Worm (Caenorhabditis elegans) whole organism, midembryonic: ENCODE measurements around the gene C14A6.5.
A peak's percentile ranks its signal among the peaks of the same experiment; 100 is the strongest.

Source experiments
- T22C8.4 ChIP-seq: fragments of 200-800 bp; sonication (Bioruptor generic); IDR thresholded peaks from 2 replicates; pipeline ENCODE4 v1.3.6; 2022; ENCODE audit warnings: missing genetic modification characterization, missing compliant biosample characterization
- cog-1 ChIP-seq: sonication (generic microtip); optimal IDR thresholded peaks from 2 replicates; lab custom pipeline; 2016; ENCODE audit warnings: missing genetic modification characterization, missing compliant biosample characterization
- flt-1 ChIP-seq: fragments of 200-800 bp; sonication (Bioruptor generic); IDR thresholded peaks from 2 replicates; pipeline ENCODE4 v1.3.6; 2022; ENCODE audit warnings: missing genetic modification characterization, missing compliant biosample characterization
- klf-2 ChIP-seq: fragments of 200-800 bp; sonication (Bioruptor generic); conservative IDR thresholded peaks from 2 replicates; pipeline ENCODE4 v1.3.6; 2022; ENCODE audit warnings: missing genetic modification reagents, missing genetic modification characterization, missing compliant biosample characterization
- med-1 ChIP-seq: sonication (generic microtip); optimal IDR thresholded peaks from 2 replicates; lab custom pipeline; 2017; ENCODE audit warnings: missing genetic modification characterization, mild to moderate bottlenecking, missing compliant biosample characterization, antibody characterized with exemption, missing genetic modification reagents; ENCODE audit not compliant: insufficient read depth
- ref-1 ChIP-seq: fragments of 200-800 bp; sonication (Bioruptor generic); conservative IDR thresholded peaks from 2 replicates; pipeline ENCODE4 v1.3.6; 2022; ENCODE audit warnings: missing genetic modification reagents, missing genetic modification characterization, missing compliant biosample characterization
- tab-1 ChIP-seq: fragments of 200-800 bp; sonication (Bioruptor generic); IDR thresholded peaks from 2 replicates; pipeline ENCODE4 v1.3.6; 2022; ENCODE audit warnings: missing genetic modification characterization, missing compliant biosample characterization
- ztf-23 ChIP-seq: fragments of 200-800 bp; sonication (Bioruptor generic); IDR thresholded peaks from 2 replicates; pipeline ENCODE4 v1.3.6; 2022; ENCODE audit warnings: missing genetic modification reagents, missing genetic modification characterization, missing compliant biosample characterization
- ztf-29 ChIP-seq: fragments of 200-800 bp; sonication (Bioruptor generic); IDR thresholded peaks from 2 replicates; pipeline ENCODE4 v1.3.6; 2022; ENCODE audit warnings: missing genetic modification reagents, missing genetic modification characterization, missing compliant biosample characterization

C14A6.5 gene

ce11 chrV:18178659-18179058, 14.0 kb upstream of the C14A6.5 start, which contains the start of gene C31G12.4:
TSS of gene C31G12.4 (minus strand) at chrV:18178759.
- TF ChIP-seq klf-2 (GFP tag; lab: Robert Waterston, UW) (no peak), flt-1 (GFP tag; lab: Robert Waterston, UW) (no peak), med-1 (GFP tag; lab: Kevin White, UChicago) (no peak), tab-1 (GFP tag; lab: Robert Waterston, UW) (no peak), ref-1 (GFP tag; lab: Robert Waterston, UW) (no peak), ztf-29 (GFP tag; lab: Robert Waterston, UW) (no peak), ztf-23 (GFP tag; lab: Robert Waterston, UW) (no peak), T22C8.4 (GFP tag; lab: Robert Waterston, UW) (no peak), cog-1 (tag; lab: Kevin White, UChicago) (no peak)

- 0 out of 2 replicates have a peak, but pooled peaks have one; percentile 47 for TF ChIP-seq ztf-23 (GFP tag; lab: Robert Waterston, UW)
- 0 out of 2 replicates have a peak, but pooled peaks have one; percentile 28 for TF ChIP-seq T22C8.4 (GFP tag; lab: Robert Waterston, UW)
These were observed 10.3 kb upstream of the C14A6.5 start for ce11 chrV:18174951-18175350.

ce11 chrV:18171568-18171967, 6.9 kb upstream of the C14A6.5 start, which contains the start of gene C14A6.8:
TSS of gene C14A6.8 (minus strand) at chrV:18171668.
- TF ChIP-seq tab-1 (GFP tag; lab: Robert Waterston, UW) (no peak), ztf-29 (GFP tag; lab: Robert Waterston, UW) (no peak), klf-2 (GFP tag; lab: Robert Waterston, UW) (no peak), ref-1 (GFP tag; lab: Robert Waterston, UW) (no peak), med-1 (GFP tag; lab: Kevin White, UChicago) (no peak), ztf-23 (GFP tag; lab: Robert Waterston, UW) (no peak), T22C8.4 (GFP tag; lab: Robert Waterston, UW) (no peak), cog-1 (tag; lab: Kevin White, UChicago) (no peak), flt-1 (GFP tag; lab: Robert Waterston, UW) (no peak)

DNA sequence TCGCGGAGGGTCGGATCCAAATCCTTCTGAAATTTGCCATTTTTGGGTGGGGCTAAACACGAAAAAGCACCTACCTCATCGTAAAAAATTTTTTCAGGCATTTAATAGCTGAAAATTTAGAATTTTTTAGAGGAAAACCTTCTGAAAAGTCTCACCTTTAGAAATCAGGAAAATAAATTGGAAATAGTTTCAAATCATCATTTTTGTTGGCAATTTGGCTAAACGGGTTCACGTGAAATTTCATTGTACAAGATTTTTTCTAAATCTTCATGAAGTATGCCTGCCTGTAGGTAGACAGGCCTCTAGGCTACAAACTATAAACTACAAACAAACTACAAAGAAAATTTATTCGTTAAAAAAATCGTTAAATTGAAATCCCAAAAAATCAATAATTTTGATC, 3.6 kb upstream of the C14A6.5 start, which contains the start of gene C14A6.7:
Gene C14A6.7, minus strand, starts transcription at position 101 of the 400 bp plus-strand sequence.
- TF ChIP-seq tab-1 (GFP tag; lab: Robert Waterston, UW): no peak
- TF ChIP-seq flt-1 (GFP tag; lab: Robert Waterston, UW): no peak
- TF ChIP-seq cog-1 (tag; lab: Kevin White, UChicago): no peak
- TF ChIP-seq med-1 (GFP tag; lab: Kevin White, UChicago): no peak
- no peak for TF ChIP-seq T22C8.4 (GFP tag; lab: Robert Waterston, UW)
- no peak for TF ChIP-seq klf-2 (GFP tag; lab: Robert Waterston, UW)
- no peak for TF ChIP-seq ztf-29 (GFP tag; lab: Robert Waterston, UW)
- TF ChIP-seq ref-1 (GFP tag; lab: Robert Waterston, UW): no peak
- TF ChIP-seq ztf-23 (GFP tag; lab: Robert Waterston, UW): no peak

DNA sequence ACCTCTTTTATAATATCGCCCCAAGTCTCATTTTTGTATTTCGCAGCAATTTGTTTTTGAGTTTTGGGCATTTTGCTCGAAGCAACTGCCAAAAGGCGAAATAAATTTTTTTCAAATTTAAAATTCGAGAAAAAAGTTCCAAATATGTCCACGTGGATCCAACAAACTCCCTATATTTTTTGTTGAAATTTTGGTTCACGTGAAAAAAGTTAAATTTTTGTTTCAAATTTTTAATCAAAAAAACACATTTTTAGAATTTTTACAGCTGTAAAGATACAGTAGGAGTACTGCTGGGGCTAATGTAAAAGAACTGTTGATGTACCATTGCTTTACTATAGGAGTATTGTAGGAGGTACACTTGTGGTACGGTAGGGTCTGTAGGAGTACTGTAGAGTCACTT, 2.5 kb upstream of the C14A6.5 start, which contains the start of gene C14A6.6:
Gene C14A6.6, minus strand, starts transcription at position 101 of the 400 bp plus-strand sequence.
- TF ChIP-seq ztf-23 (GFP tag; lab: Robert Waterston, UW) (no peak), cog-1 (tag; lab: Kevin White, UChicago) (no peak), T22C8.4 (GFP tag; lab: Robert Waterston, UW) (no peak)

DNA sequence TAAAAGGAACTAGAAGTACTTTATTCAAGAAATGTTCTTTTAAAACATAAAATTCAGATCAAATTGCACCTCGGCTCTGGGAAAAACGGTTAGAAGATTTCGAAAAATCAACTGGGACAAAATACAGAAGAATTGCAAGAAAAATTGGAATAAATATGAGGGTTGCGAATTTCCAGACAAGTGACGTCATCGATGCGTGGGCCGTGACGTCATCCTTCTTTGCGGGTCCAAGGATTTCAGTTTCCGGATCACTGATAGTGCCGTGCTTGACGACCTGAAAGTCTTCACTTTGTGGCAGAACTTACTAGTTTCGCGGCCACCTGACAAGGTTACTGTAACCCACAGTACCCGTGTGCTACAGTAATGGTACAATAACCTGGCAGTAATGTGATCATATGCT, 1.2 kb downstream of the C14A6.5 start:
- TF ChIP-seq med-1 (GFP tag; lab: Kevin White, UChicago): no peak
- no peak for TF ChIP-seq cog-1 (tag; lab: Kevin White, UChicago)
- no peak for TF ChIP-seq flt-1 (GFP tag; lab: Robert Waterston, UW)
- no peak for TF ChIP-seq tab-1 (GFP tag; lab: Robert Waterston, UW)
- TF ChIP-seq klf-2 (GFP tag; lab: Robert Waterston, UW): no peak
- TF ChIP-seq T22C8.4 (GFP tag; lab: Robert Waterston, UW): no peak
- TF ChIP-seq ztf-29 (GFP tag; lab: Robert Waterston, UW): no peak
- no peak for TF ChIP-seq ref-1 (GFP tag; lab: Robert Waterston, UW)
- no peak for TF ChIP-seq ztf-23 (GFP tag; lab: Robert Waterston, UW)

ce11 chrV:18162568-18162967, 2.1 kb downstream of the C14A6.5 start, which contains the start of gene C14A6.12:
TSS of gene C14A6.12 (minus strand) at chrV:18162668.
- TF ChIP-seq klf-2 (GFP tag; lab: Robert Waterston, UW): no peak
- TF ChIP-seq ref-1 (GFP tag; lab: Robert Waterston, UW): no peak
- no peak for TF ChIP-seq ztf-23 (GFP tag; lab: Robert Waterston, UW)
- TF ChIP-seq T22C8.4 (GFP tag; lab: Robert Waterston, UW): no peak
- no peak for TF ChIP-seq cog-1 (tag; lab: Kevin White, UChicago)
- no peak for TF ChIP-seq ztf-29 (GFP tag; lab: Robert Waterston, UW)
- no peak for TF ChIP-seq tab-1 (GFP tag; lab: Robert Waterston, UW)
- no peak for TF ChIP-seq flt-1 (GFP tag; lab: Robert Waterston, UW)
- no peak for TF ChIP-seq med-1 (GFP tag; lab: Kevin White, UChicago)

- TF ChIP-seq T22C8.4 (GFP tag; lab: Robert Waterston, UW): no peak
- TF ChIP-seq ref-1 (GFP tag; lab: Robert Waterston, UW): no peak
- TF ChIP-seq klf-2 (GFP tag; lab: Robert Waterston, UW): no peak
- no peak for TF ChIP-seq tab-1 (GFP tag; lab: Robert Waterston, UW)
- TF ChIP-seq ztf-23 (GFP tag; lab: Robert Waterston, UW): no peak
- no peak for TF ChIP-seq cog-1 (tag; lab: Kevin White, UChicago)
- no peak for TF ChIP-seq ztf-29 (GFP tag; lab: Robert Waterston, UW)
- no peak for TF ChIP-seq flt-1 (GFP tag; lab: Robert Waterston, UW)
- TF ChIP-seq med-1 (GFP tag; lab: Kevin White, UChicago): no peak
These were observed 3.4 kb downstream of the C14A6.5 start, which contains the start of gene C14A6.13 for ce11 chrV:18161228-18161627. TSS of gene C14A6.13 (minus strand) at chrV:18161328.

DNA sequence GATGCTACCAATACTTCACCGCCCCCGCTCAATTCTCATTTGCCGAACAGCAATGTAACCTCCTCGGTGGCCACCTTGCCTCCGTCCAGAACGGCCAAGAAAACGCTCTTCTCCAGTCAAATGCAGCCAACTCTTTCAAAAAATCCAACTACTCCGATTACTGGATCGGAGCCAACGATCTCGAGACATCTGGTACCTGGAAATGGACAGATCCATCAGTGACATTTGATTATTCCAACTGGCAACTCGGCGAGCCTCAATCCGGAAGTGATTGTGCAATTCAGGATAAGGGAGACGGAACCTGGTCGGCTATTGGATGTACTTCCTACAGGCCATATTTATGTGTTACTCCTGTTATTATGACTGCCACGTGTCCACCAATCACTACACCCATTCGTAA, 6.5 kb downstream of the C14A6.5 start:
- TF ChIP-seq med-1 (GFP tag; lab: Kevin White, UChicago) (no peak), ref-1 (GFP tag; lab: Robert Waterston, UW) (no peak), T22C8.4 (GFP tag; lab: Robert Waterston, UW) (no peak), ztf-23 (GFP tag; lab: Robert Waterston, UW) (no peak), tab-1 (GFP tag; lab: Robert Waterston, UW) (no peak), klf-2 (GFP tag; lab: Robert Waterston, UW) (no peak), ztf-29 (GFP tag; lab: Robert Waterston, UW) (no peak), cog-1 (tag; lab: Kevin White, UChicago) (no peak), flt-1 (GFP tag; lab: Robert Waterston, UW) (no peak)
